Fruit fly (Drosophila melanogaster) whole organism, embryonic: ENCODE measurements around the gene Wdr62.

Source experiments
- Bdp1 ChIP-seq: fragments of 200-800 bp; sonication (Bioruptor generic); optimal IDR thresholded peaks from 3 replicates; lab custom pipeline; 2016; ENCODE audit warnings: missing biosample characterization, missing genetic modification characterization
- Bgb ChIP-seq: fragments of 200-800 bp; sonication (Bioruptor generic); IDR thresholded peaks from 2 replicates; pipeline ENCODE4 v1.3.6; 2022; ENCODE audit warnings: missing biosample characterization, missing genetic modification characterization; ENCODE audit not compliant: partially characterized antibody
- CG10654 ChIP-seq: fragments of 200-800 bp; sonication (Bioruptor generic); optimal IDR thresholded peaks from 2 replicates; lab custom pipeline; 2016; ENCODE audit warnings: missing biosample characterization, missing genetic modification characterization
- CG12391 ChIP-seq: fragments of 200-800 bp; sonication (Bioruptor generic); optimal IDR thresholded peaks from 3 replicates; lab custom pipeline; 2018; ENCODE audit warnings: missing biosample characterization, mild to moderate bottlenecking, missing genetic modification characterization, moderate library complexity
- CG13287 ChIP-seq: fragments of 200-800 bp; sonication (Bioruptor generic); IDR thresholded peaks from 2 replicates; pipeline ENCODE4 v1.3.6; 2022; ENCODE audit warnings: missing biosample characterization, missing genetic modification characterization; ENCODE audit not compliant: partially characterized antibody
- CG14860 ChIP-seq: fragments of 200-800 bp; sonication (Bioruptor generic); IDR thresholded peaks from 3 replicates; pipeline ENCODE4 v1.3.6; 2022; ENCODE audit warnings: missing biosample characterization, missing genetic modification characterization; ENCODE audit not compliant: partially characterized antibody
- CG15269 ChIP-seq: fragments of 200-800 bp; sonication (Bioruptor generic); optimal IDR thresholded peaks from 2 replicates; lab custom pipeline; 2018; ENCODE audit warnings: missing biosample characterization, mild to moderate bottlenecking, missing genetic modification characterization, moderate library complexity
- CG15601 ChIP-seq: fragments of 200-800 bp; sonication (Bioruptor generic); optimal IDR thresholded peaks from 3 replicates; lab custom pipeline; 2019; ENCODE audit warnings: missing biosample characterization, mild to moderate bottlenecking, missing genetic modification characterization, moderate library complexity
- CG16779 ChIP-seq: fragments of 200-800 bp; sonication (Bioruptor generic); IDR thresholded peaks from 2 replicates; pipeline ENCODE4 v1.3.6; 2022; ENCODE audit warnings: missing biosample characterization, missing genetic modification characterization
- CG34224 ChIP-seq: fragments of 200-800 bp; sonication (Bioruptor generic); IDR thresholded peaks from 3 replicates; pipeline ENCODE4 v1.3.6; 2022; ENCODE audit warnings: missing biosample characterization, missing genetic modification characterization; ENCODE audit not compliant: partially characterized antibody
- CG42726 ChIP-seq: fragments of 200-800 bp; sonication (Bioruptor generic); IDR thresholded peaks from 2 replicates; pipeline ENCODE4 v1.3.6; 2022; ENCODE audit warnings: missing biosample characterization, missing genetic modification characterization; ENCODE audit not compliant: partially characterized antibody
- CG4360 ChIP-seq: fragments of 200-800 bp; sonication (Bioruptor generic); IDR thresholded peaks from 2 replicates; pipeline ENCODE4 v1.3.6; 2022; ENCODE audit warnings: missing biosample characterization, missing genetic modification characterization
- CG6791 ChIP-seq: fragments of 200-800 bp; sonication (Bioruptor generic); IDR thresholded peaks from 3 replicates; pipeline ENCODE4 v1.3.6; 2022; ENCODE audit warnings: missing biosample characterization, missing genetic modification characterization; ENCODE audit not compliant: partially characterized antibody
- CG7839 ChIP-seq: fragments of 200-800 bp; sonication (Bioruptor generic); optimal IDR thresholded peaks from 3 replicates; lab custom pipeline; 2018; ENCODE audit warnings: missing biosample characterization, mild to moderate bottlenecking, missing genetic modification characterization, moderate library complexity
- CG9609 ChIP-seq: fragments of 200-800 bp; sonication (Bioruptor generic); optimal IDR thresholded peaks from 3 replicates; lab custom pipeline; 2016; ENCODE audit warnings: missing biosample characterization, missing genetic modification characterization
- CHES-1-like ChIP-seq: fragments of 200-800 bp; sonication (Bioruptor generic); optimal IDR thresholded peaks from 2 replicates; lab custom pipeline; 2016; ENCODE audit warnings: missing biosample characterization, missing genetic modification characterization
- CTCF ChIP-seq: fragments of 200-800 bp; sonication (Bioruptor generic); optimal IDR thresholded peaks from 2 replicates; lab custom pipeline; 2017; ENCODE audit warnings: missing biosample characterization, mild to moderate bottlenecking, missing genetic modification characterization, moderate library complexity
- CkIIα-i1 ChIP-seq: fragments of 200-800 bp; sonication (Bioruptor generic); IDR thresholded peaks from 2 replicates; pipeline ENCODE4 v1.3.6; 2022; ENCODE audit warnings: missing biosample characterization, missing genetic modification characterization
- Ets65A ChIP-seq: fragments of 200-800 bp; sonication (Bioruptor generic); peaks from one replicate; lab custom pipeline; 2016; ENCODE audit warnings: missing biosample characterization, missing genetic modification characterization
- HLH4C ChIP-seq: fragments of 200-800 bp; sonication (Bioruptor generic); IDR thresholded peaks from 3 replicates; pipeline ENCODE4 v1.3.6; 2022; ENCODE audit warnings: missing biosample characterization, missing genetic modification characterization; ENCODE audit not compliant: partially characterized antibody
- Hsf ChIP-seq: fragments of 200-800 bp; sonication (Bioruptor generic); optimal IDR thresholded peaks from 3 replicates; lab custom pipeline; 2016; ENCODE audit warnings: missing biosample characterization, missing genetic modification characterization
- NC2α ChIP-seq: fragments of 200-800 bp; sonication (Bioruptor generic); optimal IDR thresholded peaks from 2 replicates; lab custom pipeline; 2016; ENCODE audit warnings: missing biosample characterization, missing genetic modification characterization
- Opbp ChIP-seq: fragments of 200-800 bp; sonication (Bioruptor generic); IDR thresholded peaks from 3 replicates; pipeline ENCODE4 v1.3.6; 2022; ENCODE audit warnings: missing biosample characterization, missing genetic modification characterization; ENCODE audit not compliant: partially characterized antibody
- Scr ChIP-seq: fragments of 200-800 bp; sonication (Bioruptor generic); IDR thresholded peaks from 2 replicates; pipeline ENCODE4 v1.3.6; 2022; ENCODE audit warnings: missing biosample characterization, missing genetic modification characterization; ENCODE audit not compliant: partially characterized antibody
- Sin3A ChIP-seq: fragments of >200 bp; optimal IDR thresholded peaks from 2 replicates; lab custom pipeline; 2018
- amos ChIP-seq: fragments of 200-800 bp; sonication (Bioruptor generic); IDR thresholded peaks from 2 replicates; pipeline ENCODE4 v1.3.6; 2022; ENCODE audit warnings: missing biosample characterization, missing genetic modification characterization; ENCODE audit not compliant: partially characterized antibody
- cg ChIP-seq: fragments of 200-800 bp; sonication (Bioruptor generic); optimal IDR thresholded peaks from 3 replicates; lab custom pipeline; 2019; ENCODE audit warnings: missing biosample characterization, mild to moderate bottlenecking, missing genetic modification characterization, moderate library complexity
- chinmo ChIP-seq: fragments of 200-800 bp; sonication (Bioruptor generic); IDR thresholded peaks from 4 replicates; pipeline ENCODE4 v1.3.6; 2022; ENCODE audit warnings: missing biosample characterization, missing genetic modification characterization; ENCODE audit not compliant: partially characterized antibody
- corto ChIP-seq: fragments of 200-800 bp; sonication (Bioruptor generic); optimal IDR thresholded peaks from 2 replicates; lab custom pipeline; 2016; ENCODE audit warnings: missing biosample characterization, mild to moderate bottlenecking, missing genetic modification characterization, moderate library complexity
- fd3F ChIP-seq: fragments of 200-800 bp; sonication (Bioruptor generic); optimal IDR thresholded peaks from 2 replicates; lab custom pipeline; 2018; ENCODE audit warnings: missing biosample characterization, mild to moderate bottlenecking, missing genetic modification characterization, moderate library complexity
- gro ChIP-seq: fragments of 200-800 bp; sonication (Bioruptor generic); optimal IDR thresholded peaks from 2 replicates; lab custom pipeline; 2016; ENCODE audit warnings: missing biosample characterization, missing genetic modification characterization
- knrl ChIP-seq: fragments of 200-800 bp; sonication (Bioruptor generic); IDR thresholded peaks from 3 replicates; pipeline ENCODE4 v1.3.6; 2022; ENCODE audit warnings: missing biosample characterization, missing genetic modification characterization; ENCODE audit not compliant: partially characterized antibody
- lab ChIP-seq: fragments of 200-800 bp; sonication (Bioruptor generic); optimal IDR thresholded peaks from 3 replicates; lab custom pipeline; 2017; ENCODE audit warnings: missing biosample characterization, missing genetic modification characterization, mild to moderate bottlenecking, moderate library complexity, missing genetic modification reagents
- mld ChIP-seq: fragments of 200-800 bp; sonication (Bioruptor generic); IDR thresholded peaks from 3 replicates; pipeline ENCODE4 v1.3.6; 2022; ENCODE audit warnings: missing biosample characterization, missing genetic modification characterization; ENCODE audit not compliant: partially characterized antibody
- nerfin-2 ChIP-seq: fragments of 200-800 bp; sonication (Bioruptor generic); IDR thresholded peaks from 2 replicates; pipeline ENCODE4 v1.3.6; 2022; ENCODE audit warnings: missing biosample characterization, missing genetic modification characterization; ENCODE audit not compliant: partially characterized antibody
- salm ChIP-seq: fragments of 200-800 bp; sonication (Bioruptor generic); optimal IDR thresholded peaks from 2 replicates; lab custom pipeline; 2018; ENCODE audit warnings: missing biosample characterization, mild to moderate bottlenecking, missing genetic modification characterization
- sens ChIP-seq: fragments of 200-800 bp; sonication (Bioruptor generic); peaks from one replicate; lab custom pipeline; 2016; ENCODE audit warnings: missing biosample characterization, missing genetic modification characterization
- vnd ChIP-seq: fragments of 200-800 bp; sonication (Bioruptor generic); IDR thresholded peaks from 3 replicates; pipeline ENCODE4 v1.3.6; 2022; ENCODE audit warnings: missing biosample characterization, missing genetic modification characterization; ENCODE audit not compliant: partially characterized antibody

Wdr62 gene

DNA sequence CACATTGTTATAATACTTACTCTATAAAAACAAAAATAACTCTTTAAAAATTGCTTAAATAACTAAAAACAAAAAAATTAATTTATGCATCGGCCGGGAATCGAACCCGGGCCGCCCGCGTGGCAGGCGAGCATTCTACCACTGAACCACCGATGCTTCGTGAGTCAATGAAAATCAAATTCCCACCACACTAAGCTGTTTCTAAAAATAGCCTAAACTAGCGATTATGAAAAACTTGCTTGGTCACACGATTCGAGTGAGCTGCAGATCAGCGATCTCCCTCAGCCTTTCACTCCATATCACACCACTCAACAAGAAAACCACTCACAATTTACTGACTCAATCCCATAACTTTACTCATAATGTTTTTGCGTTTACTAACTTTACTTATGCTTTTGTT, 53.6 kb downstream of the Wdr62 start (continued):
- TF ChIP-seq CG13287 (GFP tag; lab: Robert Waterston, UW) (peak; percentile 37), CG10654 (GFP tag; lab: Kevin White, UChicago) (no peak), chinmo (peak; percentile 72; the same call in 2 of the 4 replicates), CkIIα-i1 (GFP tag; lab: Robert Waterston, UW) (no peak), vnd (GFP tag; lab: Robert Waterston, UW) (peak; percentile 56; the same call in 2 of the 3 replicates), HLH4C (GFP tag; lab: Robert Waterston, UW) (peak; percentile 43; the same call in 2 of the 3 replicates), CHES-1-like (GFP tag; lab: Kevin White, UChicago) (no peak), CG42726 (GFP tag; lab: Robert Waterston, UW) (0 out of 2 replicates have a peak, but pooled peaks have one; percentile 50), CG12391 (tag; lab: Kevin White, UChicago) (no peak), gro (GFP tag; lab: Kevin White, UChicago) (no peak), CG15601 (tag; lab: Kevin White, UChicago) (no peak), CG9609 (GFP tag; lab: Kevin White, UChicago) (no peak), Sin3A (lab: Kevin White, UChicago) (no peak), CG6791 (GFP tag; lab: Robert Waterston, UW) (peak; percentile 82), lab (GFP tag; lab: Kevin White, UChicago) (no peak), Scr (peak; percentile 62), Bgb (GFP tag; lab: Robert Waterston, UW) (peak; percentile 74), Bdp1 (GFP tag; lab: Kevin White, UChicago) (peak; percentile 97), CTCF (GFP tag; lab: Kevin White, UChicago) (no peak), CG34224 (GFP tag; lab: Robert Waterston, UW) (peak; percentile 53), cg (GFP tag; lab: Kevin White, UChicago) (no peak), CG15269 (no peak), corto (GFP tag; lab: Kevin White, UChicago) (no peak), amos (GFP tag; lab: Robert Waterston, UW) (peak; percentile 75), Opbp (GFP tag; lab: Robert Waterston, UW) (peak; percentile 84), CG7839 (tag; lab: Kevin White, UChicago) (no peak), nerfin-2 (GFP tag; lab: Robert Waterston, UW) (peak; percentile 68), salm (tag; lab: Kevin White, UChicago) (no peak), NC2α (GFP tag; lab: Kevin White, UChicago) (no peak), CG16779 (GFP tag; lab: Robert Waterston, UW) (no peak), knrl (peak; percentile 50; the same call in 2 of the 3 replicates), Ets65A (GFP tag; lab: Kevin White, UChicago) (no peak), fd3F (GFP tag; lab: Kevin White, UChicago) (no peak), sens (GFP tag; lab: Kevin White, UChicago) (peak; percentile 56), Hsf (GFP tag; lab: Kevin White, UChicago) (no peak), CG14860 (GFP tag; lab: Robert Waterston, UW) (peak; percentile 42; the same call in 1 of the 3 replicates), mld (GFP tag; lab: Robert Waterston, UW) (peak; percentile 69; the same call in 2 of the 3 replicates), CG4360 (GFP tag; lab: Robert Waterston, UW) (no peak)
